Worm (Caenorhabditis elegans): Measurements from ENCODE around the gene F38A1.6.

F38A1.6 gene

DNA sequence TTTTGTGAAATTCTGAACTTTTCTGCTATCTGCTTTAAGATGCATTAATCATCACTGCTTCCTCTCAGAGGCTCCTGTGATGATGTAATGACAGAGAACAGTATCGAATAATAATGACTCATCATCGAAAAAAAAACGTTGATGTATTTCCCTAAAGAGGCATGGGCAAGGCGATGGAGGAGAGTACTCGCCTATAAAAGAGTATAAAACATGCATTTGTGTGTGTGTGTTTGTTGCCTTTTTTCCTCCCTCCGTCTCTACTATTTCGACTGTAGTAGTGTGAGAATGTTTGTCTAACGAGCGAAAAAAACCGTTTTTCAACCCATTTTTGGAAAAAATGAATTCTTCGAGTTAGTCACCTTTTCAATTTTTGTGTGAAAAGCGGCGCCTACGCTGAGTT, 33.2 kb downstream of the F38A1.6 start:
- TF ChIP-seq pqm-1 (tag; optimal IDR thresholded peaks at IDR 0.05) (peak; percentile 26), elt-2 (tag; optimal IDR thresholded peaks at IDR 0.05) (peak; percentile 29), pha-4 (tag; optimal IDR thresholded peaks at IDR 0.05) (peak; percentile 63), snpc-4 (tag; optimal IDR thresholded peaks at IDR 0.05) (no peak)

DNA sequence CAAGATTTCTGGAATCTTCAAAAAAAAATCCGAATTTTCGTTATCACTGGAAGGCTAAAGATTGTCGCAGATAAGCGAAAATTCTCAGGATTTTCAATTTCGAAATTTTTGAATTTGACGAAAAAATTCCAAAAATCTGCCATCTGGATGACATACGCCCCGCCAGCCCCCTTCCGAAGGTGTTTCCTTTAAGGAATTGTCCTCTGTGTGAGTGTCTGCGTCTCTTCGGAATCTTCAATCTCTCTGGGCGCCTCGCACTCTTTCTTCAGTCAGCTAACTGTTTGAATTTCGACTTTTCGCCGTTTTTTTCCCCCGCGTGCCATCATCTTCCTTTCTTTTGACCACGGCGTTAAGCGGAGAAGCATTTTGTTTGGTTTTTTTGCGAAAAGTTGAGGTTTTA, 34.9 kb downstream of the F38A1.6 start:
- peak; percentile 47 for TF ChIP-seq hmg-11 (tag; optimal IDR thresholded peaks at IDR 0.05)
- no peak for TF ChIP-seq nhr-237 (tag; optimal IDR thresholded peaks at IDR 0.05)

- no peak for TF ChIP-seq nfya-1 (tag; optimal IDR thresholded peaks at IDR 0.05; ENCODE audit: insufficient read depth)
- no peak for TF ChIP-seq ama-1 (optimal IDR thresholded peaks at IDR 0.05)
- no peak for TF ChIP-seq unc-62 (GFP tag; optimal IDR thresholded peaks at IDR 0.05)
- TF ChIP-seq nhr-67 (tag; optimal IDR thresholded peaks at IDR 0.05): no peak
- TF ChIP-seq nhr-23 (tag; optimal IDR thresholded peaks at IDR 0.05): no peak
- TF ChIP-seq egl-5 (tag; optimal IDR thresholded peaks at IDR 0.05): no peak
- no peak for TF ChIP-seq nhr-12 (tag; optimal IDR thresholded peaks at IDR 0.05)
- TF ChIP-seq unc-39 (tag; optimal IDR thresholded peaks at IDR 0.05): no peak
- TF ChIP-seq nhr-43 (tag; optimal IDR thresholded peaks at IDR 0.05; ENCODE audit: poor library complexity, severe bottlenecking): no peak
- TF ChIP-seq R02D3.7 (tag; optimal IDR thresholded peaks at IDR 0.05): no peak
- TF ChIP-seq ztf-11 (tag; optimal IDR thresholded peaks at IDR 0.05): no peak
- TF ChIP-seq ztf-4 (tag; optimal IDR thresholded peaks at IDR 0.05): no peak
- no peak for TF ChIP-seq eor-1 (tag; optimal IDR thresholded peaks at IDR 0.05)
- no peak for TF ChIP-seq pqm-1 (tag; optimal IDR thresholded peaks at IDR 0.05)
- no peak for TF ChIP-seq jun-1 (tag; optimal IDR thresholded peaks at IDR 0.05)
Measured at ce11 chrIV:1289327-1289726, 37.7 kb downstream of the F38A1.6 start, which contains the start of gene plst-1. plst-1 (plus strand) TSS chrIV:1289627.

DNA sequence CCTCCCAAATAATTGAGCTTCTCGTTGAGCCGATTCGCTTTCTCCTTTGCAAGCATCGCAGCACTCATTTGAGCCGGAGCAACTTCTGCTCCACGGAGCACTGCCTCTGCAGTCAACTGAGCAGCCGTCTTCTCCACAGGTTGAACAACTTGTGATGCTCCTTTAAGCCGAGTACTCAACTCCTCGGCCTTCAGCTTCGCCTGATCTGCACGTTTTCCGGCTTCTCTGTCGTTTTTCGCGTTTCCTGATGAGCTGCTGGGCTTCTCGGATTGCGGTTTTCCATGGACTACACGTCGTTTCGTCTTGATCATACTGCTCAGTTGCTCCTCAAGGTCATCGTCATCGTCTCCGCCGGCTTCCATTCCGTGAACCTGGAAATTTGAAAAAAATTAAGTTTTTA, 47.3 kb downstream of the F38A1.6 start:
- no peak for TF ChIP-seq nhr-23 (tag; optimal IDR thresholded peaks at IDR 0.05)
- TF ChIP-seq elt-1 (tag; optimal IDR thresholded peaks at IDR 0.05): no peak
- TF ChIP-seq pqm-1 (tag; optimal IDR thresholded peaks at IDR 0.05): no peak
- TF ChIP-seq nfya-1 (tag; optimal IDR thresholded peaks at IDR 0.05; ENCODE audit: insufficient read depth): no peak
- TF ChIP-seq elt-3 (tag; optimal IDR thresholded peaks at IDR 0.05): no peak
- TF ChIP-seq hmg-11 (tag; optimal IDR thresholded peaks at IDR 0.05): no peak
- TF ChIP-seq ztf-4 (tag; optimal IDR thresholded peaks at IDR 0.05): no peak
- TF ChIP-seq nhr-43 (tag; optimal IDR thresholded peaks at IDR 0.05; ENCODE audit: poor library complexity, severe bottlenecking): no peak
- TF ChIP-seq ceh-16 (tag; optimal IDR thresholded peaks at IDR 0.05): no peak
- TF ChIP-seq ceh-82 (tag; optimal IDR thresholded peaks at IDR 0.05): no peak
- no peak for TF ChIP-seq nhr-28 (tag; optimal IDR thresholded peaks at IDR 0.05)
- TF ChIP-seq nhr-12 (tag; optimal IDR thresholded peaks at IDR 0.05): no peak
- no peak for TF ChIP-seq tbx-2 (tag; optimal IDR thresholded peaks at IDR 0.05)
- TF ChIP-seq egl-27 (tag; optimal IDR thresholded peaks at IDR 0.05): no peak
- TF ChIP-seq unc-39 (tag; optimal IDR thresholded peaks at IDR 0.05): no peak
- no peak for TF ChIP-seq R02D3.7 (tag; optimal IDR thresholded peaks at IDR 0.05)
- TF ChIP-seq nhr-25 (tag; optimal IDR thresholded peaks at IDR 0.05): no peak
- TF ChIP-seq snpc-4 (tag; optimal IDR thresholded peaks at IDR 0.05): no peak

Measured in whole organism, L3 larva.